Worm (Caenorhabditis elegans) whole organism, midembryonic: ENCODE measurements around the gene F54E2.5.

ENCODE experiments used
- klf-2 ChIP-seq: fragments of 200-800 bp; sonication (Bioruptor generic); conservative IDR thresholded peaks from 2 replicates; pipeline ENCODE4 v1.3.6; 2022; ENCODE audit warnings: missing genetic modification reagents, missing genetic modification characterization, missing compliant biosample characterization
- med-1 ChIP-seq: sonication (generic microtip); optimal IDR thresholded peaks from 2 replicates; lab custom pipeline; 2017; ENCODE audit warnings: missing genetic modification characterization, mild to moderate bottlenecking, missing compliant biosample characterization, antibody characterized with exemption, missing genetic modification reagents; ENCODE audit not compliant: insufficient read depth
- ztf-23 ChIP-seq: fragments of 200-800 bp; sonication (Bioruptor generic); IDR thresholded peaks from 2 replicates; pipeline ENCODE4 v1.3.6; 2022; ENCODE audit warnings: missing genetic modification reagents, missing genetic modification characterization, missing compliant biosample characterization
- ztf-29 ChIP-seq: fragments of 200-800 bp; sonication (Bioruptor generic); IDR thresholded peaks from 2 replicates; pipeline ENCODE4 v1.3.6; 2022; ENCODE audit warnings: missing genetic modification reagents, missing genetic modification characterization, missing compliant biosample characterization

DNA sequence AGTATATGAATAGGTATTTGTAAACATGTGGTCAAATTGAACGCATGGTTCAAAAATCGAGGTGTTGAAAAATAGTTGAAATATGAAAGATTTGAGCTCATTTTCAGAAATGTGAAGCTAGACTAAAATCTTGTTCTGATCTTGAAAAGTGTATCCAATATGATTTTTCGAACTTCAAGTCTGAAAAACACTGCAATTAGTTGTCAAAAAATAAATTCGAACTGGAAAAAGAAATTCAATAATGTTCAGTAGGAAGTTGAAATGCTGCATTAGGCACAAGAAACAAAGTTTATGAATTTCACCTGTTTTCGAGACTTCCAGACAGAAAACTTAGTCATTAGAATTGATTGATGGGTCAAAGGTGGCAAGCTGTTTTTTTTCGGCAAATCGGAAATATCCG lies 45.6 kb upstream of the F54E2.5 start, which contains the start of gene srh-270:
- no peak for TF ChIP-seq klf-2 (GFP tag; lab: Robert Waterston, UW)
- TF ChIP-seq med-1: no peak
- TF ChIP-seq ztf-23: no peak
- TF ChIP-seq ztf-29 (GFP tag; lab: Robert Waterston, UW): no peak
